Fruit fly (Drosophila melanogaster) S2 (cell line): ENCODE data around the gene CG13896.

Experiments used
- CG8478 ChIP-seq: fragments of >200 bp; optimal IDR thresholded peaks from 2 replicates; lab custom pipeline; 2018
- CTCF ChIP-seq, 2 experiments: fragments of >200 bp; optimal IDR thresholded peaks; 2 replicates each; lab custom pipeline; 2018

Gene CG13896

dm6 chr3L:697055-697427, 14.6 kb downstream of the CG13896 start:
- TF ChIP-seq CTCF (optimal IDR thresholded peaks at IDR 0.05; lab: Kevin White, UChicago) (no peak), CG8478 (no peak)

DNA sequence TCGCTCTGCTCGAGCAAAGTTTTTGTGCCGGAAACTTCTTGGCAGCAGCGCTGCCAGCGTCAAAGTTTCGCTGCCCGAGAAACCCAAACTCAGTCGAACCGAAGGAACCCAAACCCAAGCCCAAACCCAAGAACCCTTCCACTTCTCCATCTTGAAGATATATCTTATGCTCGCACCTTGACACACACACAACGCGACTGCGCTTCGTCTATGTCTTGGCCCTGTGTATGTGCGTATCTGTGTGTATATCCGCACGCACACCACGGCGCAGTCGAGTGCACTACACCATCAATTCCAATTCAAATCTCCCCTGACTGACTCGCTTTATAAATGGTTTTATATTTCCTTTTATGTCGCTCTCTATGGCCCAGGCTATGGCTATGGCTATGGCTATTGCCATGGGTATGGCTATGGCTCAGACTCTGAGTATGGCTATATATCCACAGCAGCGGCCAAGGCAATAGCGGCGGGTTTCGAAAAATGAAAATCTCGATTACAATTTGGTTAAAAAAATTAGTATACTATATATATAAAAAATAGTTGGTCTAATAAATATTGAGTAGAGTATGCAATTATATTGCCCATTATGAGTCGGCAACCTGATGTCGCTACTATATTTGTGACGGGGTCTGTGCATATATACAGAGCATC, 15.1 kb downstream of the CG13896 start:
- TF ChIP-seq CTCF (optimal IDR thresholded peaks at IDR 0.05; lab: Kevin White, UChicago), result no peak
- TF ChIP-seq CG8478, result no peak

DNA sequence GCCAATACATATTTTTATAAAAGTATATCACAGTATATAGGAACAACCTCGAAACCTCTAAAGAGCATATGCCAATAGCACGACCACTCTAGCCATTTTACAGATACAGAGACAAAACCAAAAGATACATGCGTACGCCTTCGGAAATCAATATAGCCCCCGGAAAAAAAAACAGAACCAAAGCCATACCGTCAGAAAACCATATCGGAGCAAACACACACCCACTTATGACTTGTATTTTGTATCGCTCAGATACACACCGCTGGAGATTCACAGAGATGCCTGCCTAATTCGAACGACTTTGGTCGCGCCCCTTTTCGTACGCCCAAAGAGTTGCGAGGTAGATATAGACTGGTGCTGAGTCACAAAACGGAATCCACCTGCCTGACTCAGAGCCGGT, 16.1 kb downstream of the CG13896 start:
- TF ChIP-seq CTCF (optimal IDR thresholded peaks at IDR 0.05; lab: Kevin White, UChicago) (no peak), CG8478 (no peak)

dm6 chr3L:692699-693098, 19.0 kb downstream of the CG13896 start, which contains the start of gene Vti1a:
Gene Vti1a (minus strand): TSS chr3L:692919.
- TF ChIP-seq CTCF (optimal IDR thresholded peaks at IDR 0.05; lab: Kevin White, UChicago) (no peak), CG8478 (no peak)

- TF ChIP-seq CG8478 (no peak), CTCF (optimal IDR thresholded peaks at IDR 0.05; lab: Kevin White, UChicago) (peak in 1 of 2 experiments; percentile 3)
These were observed 21.5 kb downstream of the CG13896 start, which contains the start of the genes CG32483 and RabX6 for dm6 chr3L:690031-690686. Gene CG32483 (minus strand): TSS chr3L:690081. Gene RabX6 (plus strand): TSS chr3L:690517.

- TF ChIP-seq CG8478 (no peak), CTCF (optimal IDR thresholded peaks at IDR 0.05; lab: Kevin White, UChicago) (no peak)
These were observed 23.8 kb downstream of the CG13896 start, which contains the start of gene hiro for dm6 chr3L:687858-688257. Gene hiro (minus strand): TSS chr3L:687958.

dm6 chr3L:685441-685804, 26.2 kb downstream of the CG13896 start, which contains the start of gene ebd1:
Gene ebd1 (minus strand): TSS chr3L:685549.
- TF ChIP-seq CTCF (optimal IDR thresholded peaks at IDR 0.05; lab: Kevin White, UChicago) (no peak), CG8478 (peak; percentile 40)

DNA sequence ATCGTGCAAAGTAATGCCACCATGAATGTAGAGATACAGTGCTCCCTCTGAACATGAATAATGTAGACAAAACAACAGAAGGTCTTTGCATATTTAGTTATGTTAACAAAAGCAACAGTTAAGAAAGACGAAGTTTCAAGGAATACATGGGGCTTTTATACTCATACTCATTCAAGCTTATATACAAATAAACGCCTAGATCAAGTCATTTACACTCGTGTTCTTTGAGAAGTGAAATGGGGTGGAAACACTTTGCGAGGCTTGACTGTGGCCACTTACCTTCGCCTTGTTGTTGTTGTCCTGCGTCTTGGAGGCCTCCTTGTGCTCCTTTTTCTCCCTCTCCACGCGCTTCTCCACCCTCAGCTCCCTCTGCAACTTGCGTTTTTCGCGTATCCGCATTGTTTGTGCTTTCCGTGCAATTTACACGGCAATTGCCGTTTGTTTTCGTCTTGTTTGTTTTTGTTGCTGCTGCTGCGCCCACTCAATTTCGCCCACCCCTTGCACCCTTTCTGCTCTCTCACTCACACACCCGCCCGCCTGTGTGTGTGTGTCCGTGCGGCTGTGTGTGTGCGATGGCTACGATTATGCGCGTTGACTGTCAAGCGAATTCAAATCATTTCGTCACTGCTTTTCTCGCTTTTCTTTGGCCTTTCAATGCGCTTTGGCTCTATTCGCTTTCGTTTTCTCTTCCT, 26.8 kb downstream of the CG13896 start:
- no peak for TF ChIP-seq CTCF (optimal IDR thresholded peaks at IDR 0.05; lab: Kevin White, UChicago)

dm6 chr3L:682420-682882, 29.2 kb downstream of the CG13896 start, which contains the start of gene CG3386:
Gene CG3386 (minus strand): TSS chr3L:682470.
- TF ChIP-seq CTCF (optimal IDR thresholded peaks at IDR 0.05; lab: Kevin White, UChicago), result no peak
- TF ChIP-seq CG8478, result no peak

- no peak for TF ChIP-seq CG8478
- TF ChIP-seq CTCF (optimal IDR thresholded peaks at IDR 0.05; lab: Kevin White, UChicago), result no peak
These were observed 29.8 kb downstream of the CG13896 start for dm6 chr3L:681793-682369.

dm6 chr3L:680258-680657, 31.4 kb downstream of the CG13896 start, which contains the start of gene CG17129:
Gene CG17129 (minus strand): TSS chr3L:680326.
- no peak for TF ChIP-seq CG8478
- TF ChIP-seq CTCF (optimal IDR thresholded peaks at IDR 0.05; lab: Kevin White, UChicago), result no peak

DNA sequence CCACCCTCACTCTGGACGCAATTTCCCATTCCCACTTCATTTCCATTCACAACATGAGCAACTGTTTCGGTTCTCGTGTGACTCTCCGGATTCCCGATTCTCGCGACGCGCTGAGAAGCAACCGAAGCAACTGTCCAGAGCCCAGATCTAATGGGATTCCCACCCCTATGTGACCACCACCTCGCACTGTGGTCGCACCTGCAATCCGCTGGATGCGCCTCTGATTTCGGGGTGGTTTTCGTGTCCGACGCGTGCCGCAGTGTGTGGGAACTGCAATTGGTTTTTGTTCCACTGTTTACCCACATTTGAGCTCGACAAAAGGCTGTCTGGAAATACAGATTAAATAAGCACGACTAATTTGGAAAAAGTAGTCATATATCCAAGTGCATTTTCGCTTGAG, 35.8 kb downstream of the CG13896 start:
- TF ChIP-seq CTCF (optimal IDR thresholded peaks at IDR 0.05; lab: Kevin White, UChicago), result no peak
- TF ChIP-seq CG8478, result no peak

DNA sequence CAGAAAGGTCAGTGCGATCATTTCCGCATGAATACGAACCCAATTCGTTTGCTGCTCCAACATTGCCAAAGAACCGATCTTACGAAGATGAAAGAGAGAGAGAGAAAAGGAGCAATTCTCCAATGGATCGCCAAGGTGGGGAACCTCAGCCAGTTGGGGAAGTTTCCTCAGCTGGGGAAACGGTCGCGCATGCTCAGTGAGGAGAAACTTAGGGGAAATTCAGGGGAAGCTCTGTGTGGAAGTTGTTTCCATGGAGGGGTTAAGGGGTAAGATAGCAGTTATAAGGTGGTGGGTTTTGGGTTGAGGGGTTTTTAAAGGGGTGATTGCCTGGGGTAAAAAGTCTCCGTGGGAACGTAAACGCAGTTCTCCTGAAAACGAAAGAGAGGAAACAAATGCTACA, 38.3 kb downstream of the CG13896 start:
- TF ChIP-seq CG8478 (no peak), CTCF (optimal IDR thresholded peaks at IDR 0.05; lab: Kevin White, UChicago) (no peak)

- TF ChIP-seq CTCF (optimal IDR thresholded peaks at IDR 0.05; lab: Kevin White, UChicago) (no peak), CG8478 (no peak)
These were observed 45.1 kb downstream of the CG13896 start for dm6 chr3L:666544-666943.

dm6 chr3L:663880-664279, 47.8 kb downstream of the CG13896 start:
- TF ChIP-seq CTCF (optimal IDR thresholded peaks at IDR 0.05; lab: Kevin White, UChicago) (no peak), CG8478 (no peak)
